Worm (Caenorhabditis elegans): ENCODE results near the gene C15C8.8.

Gene C15C8.8

ce11 chrV:12714120-12714519 lies 38.2 kb downstream of the C15C8.8 start, which contains the start of gene R11D1.4 (continued):
- no peak for TF ChIP-seq madf-10 (tag; optimal IDR thresholded peaks at IDR 0.05)

ce11 chrV:12711999-12712398 lies 40.3 kb downstream of the C15C8.8 start, which contains the start of gene R11D1.3:
R11D1.3 (minus strand) TSS chrV:12712099.
- TF ChIP-seq atf-7 (tag; optimal IDR thresholded peaks at IDR 0.05) (no peak), nhr-80 (tag; optimal IDR thresholded peaks at IDR 0.05) (no peak), hrde-1 (tag; optimal IDR thresholded peaks at IDR 0.05; ENCODE audit: borderline replicate concordance) (no peak), ZK185.1 (tag; optimal IDR thresholded peaks at IDR 0.05; ENCODE audit: poor library complexity, severe bottlenecking) (no peak), madf-3 (GFP tag; IDR thresholded peaks at IDR 0.05) (no peak)

- TF ChIP-seq K11D2.4 (GFP tag; IDR thresholded peaks at IDR 0.05) (no peak), Y53G8AR.9 (GFP tag; conservative IDR thresholded peaks at IDR 0.05) (no peak), hlh-26 (GFP tag; conservative IDR thresholded peaks at IDR 0.05) (no peak), gei-17 (GFP tag; optimal IDR thresholded peaks at IDR 0.05) (no peak), mcd-1 (GFP tag; IDR thresholded peaks at IDR 0.05) (no peak), F57C9.4 (tag; optimal IDR thresholded peaks at IDR 0.05) (no peak), madf-8 (GFP tag; conservative IDR thresholded peaks at IDR 0.05) (no peak), ztf-22 (GFP tag; optimal IDR thresholded peaks at IDR 0.05) (no peak), ceh-79 (tag; optimal IDR thresholded peaks at IDR 0.05) (no peak), unc-62 (GFP tag; optimal IDR thresholded peaks at IDR 0.05) (no peak), bed-1 (GFP tag; IDR thresholded peaks at IDR 0.05) (no peak), hrde-1 (tag; optimal IDR thresholded peaks at IDR 0.05; ENCODE audit: borderline replicate concordance) (no peak), mes-4 (tag; optimal IDR thresholded peaks at IDR 0.05) (no peak), ekl-4 (GFP tag; IDR thresholded peaks at IDR 0.05) (no peak)
Measured at ce11 chrV:12708305-12708704, 44.0 kb downstream of the C15C8.8 start, which contains the start of gene R11D1.2. R11D1.2 (plus strand) TSS chrV:12708605.

- TF ChIP-seq Y79H2A.3 (GFP tag; conservative IDR thresholded peaks at IDR 0.05) (no peak), B0261.1 (tag; optimal IDR thresholded peaks at IDR 0.05) (no peak), somi-1 (GFP tag; optimal IDR thresholded peaks at IDR 0.05) (no peak), lin-35 (GFP tag; optimal IDR thresholded peaks at IDR 0.05) (no peak), dox-1 (GFP tag; IDR thresholded peaks at IDR 0.05) (no peak), aptf-2 (GFP tag; conservative IDR thresholded peaks at IDR 0.05) (no peak), sea-2 (GFP tag; IDR thresholded peaks at IDR 0.05) (no peak), hmg-1.2 (GFP tag; IDR thresholded peaks at IDR 0.05) (no peak)
Measured at ce11 chrV:12706511-12706910, 45.8 kb downstream of the C15C8.8 start.

ce11 chrV:12704077-12704476 lies 48.2 kb downstream of the C15C8.8 start, which contains the start of gene R11D1.1:
R11D1.1 (plus strand) TSS chrV:12704377.
- no peak for TF ChIP-seq sptf-2 (GFP tag; optimal IDR thresholded peaks at IDR 0.05)
- TF ChIP-seq bed-2 (GFP tag; IDR thresholded peaks at IDR 0.05) = no peak
- TF ChIP-seq K12H6.12 (tag; optimal IDR thresholded peaks at IDR 0.05) = no peak
- no peak for TF ChIP-seq F37B4.10 (GFP tag; IDR thresholded peaks at IDR 0.05)
- TF ChIP-seq B0019.2 (GFP tag; conservative IDR thresholded peaks at IDR 0.05) = no peak
- TF ChIP-seq nhr-80 (tag; optimal IDR thresholded peaks at IDR 0.05) = no peak
- TF ChIP-seq unc-130 (GFP tag; optimal IDR thresholded peaks at IDR 0.05) = no peak
- no peak for TF ChIP-seq F49E8.2 (tag; optimal IDR thresholded peaks at IDR 0.05; ENCODE audit: insufficient read depth)
- no peak for TF ChIP-seq lir-1 (GFP tag; conservative IDR thresholded peaks at IDR 0.05)
- TF ChIP-seq rcor-1 (GFP tag; IDR thresholded peaks at IDR 0.05) = no peak
- no peak for TF ChIP-seq pha-4 (tag; optimal IDR thresholded peaks at IDR 0.05)
- TF ChIP-seq mcd-1 (GFP tag; IDR thresholded peaks at IDR 0.05) = no peak

Measured in whole organism, young adult.